Worm (Caenorhabditis elegans) whole organism, L1 larva: ENCODE data around the gene Y64G10A.7.

Experiments
- C34B4.2 ChIP-seq: sonication (generic microtip); optimal IDR thresholded peaks from 2 replicates; lab custom pipeline; 2017; ENCODE audit warnings: mild to moderate bottlenecking, missing genetic modification characterization, missing compliant biosample characterization
- F16B12.6 ChIP-seq: fragments of 150-350 bp; optimal IDR thresholded peaks from 2 replicates; lab custom pipeline; 2014; ENCODE audit warnings: missing biosample characterization, missing genetic modification characterization
- alr-1 ChIP-seq: fragments of 200-800 bp; sonication (Bioruptor generic); optimal IDR thresholded peaks from 2 replicates; lab custom pipeline; 2018; ENCODE audit warnings: borderline replicate concordance, mild to moderate bottlenecking, missing genetic modification characterization, missing compliant biosample characterization
- ama-1 ChIP-seq: fragments of 150-350 bp; optimal IDR thresholded peaks from 2 replicates; lab custom pipeline; 2014
- blmp-1 ChIP-seq: fragments of 150-350 bp; optimal IDR thresholded peaks from 2 replicates; lab custom pipeline; 2014; ENCODE audit warnings: missing biosample characterization, missing genetic modification characterization
- ceh-63 ChIP-seq: fragments of 200-800 bp; sonication (Bioruptor generic); optimal IDR thresholded peaks from 2 replicates; lab custom pipeline; 2018; ENCODE audit warnings: mild to moderate bottlenecking, missing genetic modification characterization, missing compliant biosample characterization
- ceh-8 ChIP-seq: fragments of 200-800 bp; sonication (Bioruptor generic); optimal IDR thresholded peaks from 2 replicates; lab custom pipeline; 2018; ENCODE audit warnings: mild to moderate bottlenecking, missing genetic modification characterization, moderate library complexity, missing compliant biosample characterization
- ceh-82 ChIP-seq, 3 experiments: fragments of 150-350 bp in 1 of 3; sonication (generic microtip) in 2 of 3; optimal IDR thresholded peaks; 2 replicates each; lab custom pipeline; 2014 to 2017; ENCODE audit warnings: missing biosample characterization in 3 of 3, missing genetic modification characterization in 3 of 3
- ceh-88 ChIP-seq: fragments of 200-800 bp; sonication (Bioruptor generic); IDR thresholded peaks from 2 replicates; pipeline ENCODE4 v1.3.6; 2022; ENCODE audit warnings: missing genetic modification characterization, missing compliant biosample characterization
- ces-1 ChIP-seq: fragments of 150-350 bp; optimal IDR thresholded peaks from 2 replicates; lab custom pipeline; 2014; ENCODE audit warnings: missing biosample characterization, missing genetic modification reagents, missing genetic modification characterization
- dpl-1 ChIP-seq, 3 experiments: fragments of 150-350 bp in 2 of 3; sonication (generic microtip) in 1 of 3; optimal IDR thresholded peaks; 2 replicates each; lab custom pipeline; 2014 to 2017; ENCODE audit warnings: missing biosample characterization in 3 of 3, missing genetic modification characterization in 3 of 3, missing genetic modification reagents in 3 of 3
- dsc-1 ChIP-seq: sonication (generic microtip); optimal IDR thresholded peaks from 2 replicates; lab custom pipeline; 2016; ENCODE audit warnings: mild to moderate bottlenecking, missing genetic modification characterization, missing compliant biosample characterization
- efl-3 ChIP-seq: fragments of 200-800 bp; sonication (Bioruptor generic); optimal IDR thresholded peaks from 2 replicates; lab custom pipeline; 2018; ENCODE audit warnings: mild to moderate bottlenecking, missing genetic modification characterization, missing compliant biosample characterization
- egl-13 ChIP-seq: sonication (generic microtip); optimal IDR thresholded peaks from 2 replicates; lab custom pipeline; 2016; ENCODE audit warnings: missing genotype, missing genetic modification reagents, missing genetic modification characterization, missing compliant biosample characterization
- egl-27 ChIP-seq, 2 experiments: fragments of 150-350 bp in 1 of 2; sonication (generic microtip); optimal IDR thresholded peaks; 3 replicates each; lab custom pipeline; 2017 to 2018; ENCODE audit warnings: missing biosample characterization in 2 of 2, missing genetic modification characterization in 2 of 2, missing genetic modification reagents in 2 of 2
- elt-2 ChIP-seq: sonication (generic microtip); optimal IDR thresholded peaks from 2 replicates; lab custom pipeline; 2016; ENCODE audit warnings: missing genetic modification characterization, mild to moderate bottlenecking, inconsistent platforms, missing compliant biosample characterization, missing genetic modification reagents
- elt-3 ChIP-seq, 6 experiments: fragments of 150-350 bp in 1 of 6; sonication (generic microtip); optimal IDR thresholded peaks; 2 replicates each; lab custom pipeline; 2017 to 2018; ENCODE audit warnings: missing biosample characterization in 6 of 6, missing genetic modification characterization in 6 of 6, inconsistent platforms in 1 of 6
- ets-5 ChIP-seq: fragments of 200-800 bp; sonication (Bioruptor generic); IDR thresholded peaks from 2 replicates; pipeline ENCODE4 v1.3.6; 2022; ENCODE audit warnings: missing genetic modification characterization, missing compliant biosample characterization
- fkh-10 ChIP-seq: sonication (generic microtip); optimal IDR thresholded peaks from 2 replicates; lab custom pipeline; 2017; ENCODE audit warnings: missing biosample characterization, missing genetic modification reagents, missing genetic modification characterization
- fkh-4 ChIP-seq: sonication (generic microtip); optimal IDR thresholded peaks from 2 replicates; lab custom pipeline; 2016; ENCODE audit warnings: missing compliant biosample characterization, missing genetic modification characterization, borderline replicate concordance
- fos-1 ChIP-seq: fragments of 150-350 bp; optimal IDR thresholded peaks from 2 replicates; lab custom pipeline; 2014; ENCODE audit warnings: missing biosample characterization, missing genetic modification characterization
- hlh-17 ChIP-seq: fragments of 200-800 bp; sonication (Bioruptor generic); optimal IDR thresholded peaks from 2 replicates; lab custom pipeline; 2018; ENCODE audit warnings: missing genetic modification characterization, mild to moderate bottlenecking, missing compliant biosample characterization, moderate library complexity, borderline replicate concordance
- hlh-4 ChIP-seq: sonication (generic microtip); optimal IDR thresholded peaks from 2 replicates; lab custom pipeline; 2016; ENCODE audit warnings: mild to moderate bottlenecking, missing genetic modification characterization, missing compliant biosample characterization
- isw-1 ChIP-seq: fragments of 200-800 bp; sonication (Bioruptor generic); IDR thresholded peaks from 2 replicates; pipeline ENCODE4 v1.3.6; 2022; ENCODE audit warnings: missing genetic modification characterization, missing compliant biosample characterization
- jun-1 ChIP-seq: fragments of 150-350 bp; optimal IDR thresholded peaks from 2 replicates; lab custom pipeline; 2014; ENCODE audit warnings: missing biosample characterization, missing genetic modification reagents, missing genetic modification characterization
- lin-15B ChIP-seq: fragments of 150-350 bp; sonication (generic microtip); optimal IDR thresholded peaks from 3 replicates; lab custom pipeline; 2014; ENCODE audit warnings: missing biosample characterization, missing genetic modification characterization
- lin-35 ChIP-seq, 2 experiments: fragments of 150-350 bp; optimal IDR thresholded peaks; 2 replicates each; lab custom pipeline; 2014; ENCODE audit warnings: missing biosample characterization in 2 of 2, missing genetic modification characterization in 2 of 2, missing genetic modification reagents in 2 of 2
- lsy-2 ChIP-seq, 2 experiments: fragments of 150-350 bp; optimal IDR thresholded peaks; 2 replicates each; lab custom pipeline; 2014; ENCODE audit warnings: missing biosample characterization in 2 of 2, missing genetic modification characterization in 2 of 2
- mab-9 ChIP-seq: fragments of 200-800 bp; sonication (Bioruptor generic); IDR thresholded peaks from 2 replicates; pipeline ENCODE4 v1.3.6; 2022; ENCODE audit warnings: missing genetic modification reagents, missing genetic modification characterization, missing compliant biosample characterization
- mef-2 ChIP-seq: fragments of 150-350 bp; optimal IDR thresholded peaks from 2 replicates; lab custom pipeline; 2014; ENCODE audit warnings: missing biosample characterization, missing genetic modification characterization
- mep-1 ChIP-seq: fragments of 150-350 bp; optimal IDR thresholded peaks from 2 replicates; lab custom pipeline; 2014; ENCODE audit warnings: missing biosample characterization, missing genetic modification characterization
- nhr-12 ChIP-seq: sonication (generic microtip); optimal IDR thresholded peaks from 2 replicates; lab custom pipeline; 2017; ENCODE audit warnings: missing biosample characterization, missing genetic modification characterization
- nhr-19 ChIP-seq: fragments of 200-800 bp; sonication (Bioruptor generic); conservative IDR thresholded peaks from 2 replicates; pipeline ENCODE4 v1.3.6; 2022; ENCODE audit warnings: missing genetic modification characterization, missing compliant biosample characterization
- nhr-20 ChIP-seq: sonication (generic microtip); optimal IDR thresholded peaks from 2 replicates; lab custom pipeline; 2016; ENCODE audit warnings: mild to moderate bottlenecking, missing genetic modification characterization, missing compliant biosample characterization
- nhr-47 ChIP-seq: sonication (generic microtip); optimal IDR thresholded peaks from 2 replicates; lab custom pipeline; 2016; ENCODE audit warnings: mild to moderate bottlenecking, missing genetic modification characterization, moderate library complexity, missing compliant biosample characterization
- nhr-76 ChIP-seq: sonication (generic microtip); optimal IDR thresholded peaks from 2 replicates; lab custom pipeline; 2017; ENCODE audit warnings: missing biosample characterization, missing genetic modification characterization
- nhr-77 ChIP-seq: fragments of 150-350 bp; optimal IDR thresholded peaks from 2 replicates; lab custom pipeline; 2014; ENCODE audit warnings: missing biosample characterization, missing genetic modification characterization
- nhr-84 ChIP-seq: sonication (generic microtip); optimal IDR thresholded peaks from 2 replicates; lab custom pipeline; 2017; ENCODE audit warnings: missing biosample characterization, missing genetic modification characterization
- pax-3 ChIP-seq: fragments of 200-800 bp; sonication (Bioruptor generic); optimal IDR thresholded peaks from 2 replicates; lab custom pipeline; 2018; ENCODE audit warnings: mild to moderate bottlenecking, missing genetic modification characterization, moderate library complexity, missing compliant biosample characterization
- pqm-1 ChIP-seq: sonication (generic microtip); optimal IDR thresholded peaks from 3 replicates; lab custom pipeline; 2017; ENCODE audit warnings: missing biosample characterization, missing genetic modification characterization
- rnt-1 ChIP-seq: sonication (generic microtip); optimal IDR thresholded peaks from 2 replicates; lab custom pipeline; 2016; ENCODE audit warnings: mild to moderate bottlenecking, missing genetic modification characterization, moderate library complexity, missing compliant biosample characterization
- snpc-4 ChIP-seq: fragments of 150-350 bp; optimal IDR thresholded peaks from 2 replicates; lab custom pipeline; 2014; ENCODE audit warnings: missing biosample characterization, missing genetic modification characterization
- sox-4 ChIP-seq: sonication (generic microtip); optimal IDR thresholded peaks from 2 replicates; lab custom pipeline; 2016; ENCODE audit warnings: missing genetic modification characterization, missing compliant biosample characterization
- sup-37 ChIP-seq: fragments of 200-800 bp; sonication (Bioruptor generic); optimal IDR thresholded peaks from 2 replicates; lab custom pipeline; 2018; ENCODE audit warnings: mild to moderate bottlenecking, missing genetic modification characterization, missing compliant biosample characterization
- swsn-7 ChIP-seq: sonication (generic microtip); optimal IDR thresholded peaks from 2 replicates; lab custom pipeline; 2016; ENCODE audit warnings: missing genetic modification characterization, missing compliant biosample characterization
- tbx-2 ChIP-seq: sonication (generic microtip); optimal IDR thresholded peaks from 2 replicates; lab custom pipeline; 2016; ENCODE audit warnings: missing genetic modification characterization, missing compliant biosample characterization
- unc-62 ChIP-seq: fragments of 150-350 bp; optimal IDR thresholded peaks from 2 replicates; lab custom pipeline; 2014; ENCODE audit warnings: missing biosample characterization, missing genetic modification reagents, missing genetic modification characterization
- unc-86 ChIP-seq: sonication (generic microtip); optimal IDR thresholded peaks from 2 replicates; lab custom pipeline; 2016; ENCODE audit warnings: missing genetic modification characterization, missing compliant biosample characterization
- xbp-1 ChIP-seq: sonication (generic microtip); optimal IDR thresholded peaks from 2 replicates; lab custom pipeline; 2016; ENCODE audit warnings: missing genetic modification characterization, missing compliant biosample characterization
- zip-4 ChIP-seq: fragments of 200-800 bp; sonication (Bioruptor generic); optimal IDR thresholded peaks from 2 replicates; lab custom pipeline; 2018; ENCODE audit warnings: mild to moderate bottlenecking, missing genetic modification characterization, moderate library complexity, missing compliant biosample characterization
- ztf-11 ChIP-seq, 2 experiments: sonication (generic microtip); optimal IDR thresholded peaks; 2 replicates each; lab custom pipeline; 2016 to 2017; ENCODE audit warnings: missing genetic modification characterization in 2 of 2, missing biosample characterization in 1 of 2, missing compliant biosample characterization in 1 of 2
- ztf-4 ChIP-seq: fragments of 150-350 bp; optimal IDR thresholded peaks from 2 replicates; lab custom pipeline; 2014; ENCODE audit warnings: missing biosample characterization, missing genetic modification characterization

Y64G10A.7 gene

ce11 chrIV:14326694-14327298 is 35.1 kb downstream of the Y64G10A.7 start (continued):
- no peak for TF ChIP-seq ztf-4 (tag; lab: Kevin White, UChicago)
- peak; percentile 94 for TF ChIP-seq rnt-1 (tag; lab: Kevin White, UChicago)
- TF ChIP-seq swsn-7 (tag; lab: Kevin White, UChicago), result peak; percentile 85
- no peak for TF ChIP-seq ceh-63
- peak in 2 of 3 experiments; percentile 22 to 36 for TF ChIP-seq dpl-1 (GFP tag; optimal IDR thresholded peaks at IDR 0.05; lab: Kevin White, UChicago)
- TF ChIP-seq ets-5 (GFP tag; lab: Robert Waterston, UW), result no peak
- TF ChIP-seq nhr-19, result peak; percentile 93
- TF ChIP-seq fkh-4, result peak; percentile 15
- no peak for TF ChIP-seq mef-2 (tag; lab: Kevin White, UChicago)
- TF ChIP-seq elt-3 (tag; optimal IDR thresholded peaks at IDR 0.05; lab: Kevin White, UChicago), result peak in 3 of 6 experiments; percentile 2 to 52 (median 15)
- no peak for TF ChIP-seq nhr-76 (tag; lab: Kevin White, UChicago)
- TF ChIP-seq snpc-4, result peak; percentile 98
- TF ChIP-seq unc-62 (GFP tag; lab: Kevin White, UChicago), result no peak
- TF ChIP-seq blmp-1 (tag; lab: Kevin White, UChicago), result no peak
- TF ChIP-seq ceh-8, result peak; percentile 31
- peak; percentile 70 for TF ChIP-seq dsc-1 (tag; lab: Kevin White, UChicago)
- TF ChIP-seq zip-4, result peak; percentile 70
- no peak for TF ChIP-seq nhr-12 (tag; lab: Kevin White, UChicago)
- TF ChIP-seq nhr-47 (tag; lab: Kevin White, UChicago), result peak; percentile 91
- peak; percentile 34 for TF ChIP-seq jun-1 (tag; lab: Kevin White, UChicago)
- peak; percentile 26 for TF ChIP-seq C34B4.2 (tag; lab: Kevin White, UChicago)
- TF ChIP-seq nhr-77 (tag; lab: Kevin White, UChicago), result peak; percentile 73
- TF ChIP-seq ceh-82 (tag; optimal IDR thresholded peaks at IDR 0.05; lab: Kevin White, UChicago), result peak; percentile 19 to 59 (median 47)
- TF ChIP-seq hlh-17 (GFP tag; lab: Kevin White, UChicago), result no peak
- TF ChIP-seq F16B12.6, result no peak
- TF ChIP-seq nhr-84 (tag; lab: Kevin White, UChicago), result no peak
- peak; percentile 20 for TF ChIP-seq egl-13 (tag; lab: Kevin White, UChicago)
- TF ChIP-seq xbp-1, result peak; percentile 70
- no peak for TF ChIP-seq hlh-4
- TF ChIP-seq mep-1, result peak; percentile 41
- TF ChIP-seq tbx-2 (tag; lab: Kevin White, UChicago), result peak; percentile 75
- peak; percentile 36; the same call in 1 of the 2 replicates for TF ChIP-seq isw-1 (GFP tag; lab: Robert Waterston, UW)
- peak; percentile 69 for TF ChIP-seq ama-1
- peak; percentile 36 for TF ChIP-seq fos-1 (tag; lab: Kevin White, UChicago)
- TF ChIP-seq unc-86, result peak; percentile 8
- peak in 1 of 2 experiments; percentile 25 for TF ChIP-seq ztf-11 (tag; optimal IDR thresholded peaks at IDR 0.05; lab: Kevin White, UChicago)
- no peak for TF ChIP-seq pqm-1 (tag; lab: Kevin White, UChicago)
- peak in 1 of 2 experiments; percentile 58 for TF ChIP-seq lsy-2 (tag; optimal IDR thresholded peaks at IDR 0.05; lab: Kevin White, UChicago)
- no peak for TF ChIP-seq ces-1
- TF ChIP-seq alr-1 (tag; lab: Kevin White, UChicago), result no peak
- TF ChIP-seq egl-27 (tag; optimal IDR thresholded peaks at IDR 0.05; lab: Kevin White, UChicago), result no peak
- TF ChIP-seq fkh-10 (GFP tag; lab: Kevin White, UChicago), result no peak
- peak; percentile 60; the same call in 1 of the 2 replicates for TF ChIP-seq mab-9
- peak; percentile 18 for TF ChIP-seq sox-4 (tag; lab: Kevin White, UChicago)
- peak; percentile 56 for TF ChIP-seq pax-3 (tag; lab: Kevin White, UChicago)
- TF ChIP-seq nhr-20, result peak; percentile 90
- TF ChIP-seq efl-3 (GFP tag; lab: Kevin White, UChicago), result no peak
- TF ChIP-seq sup-37 (GFP tag; lab: Kevin White, UChicago), result peak; percentile 72
- TF ChIP-seq ceh-88 (GFP tag; lab: Robert Waterston, UW), result peak; percentile 60
- TF ChIP-seq lin-35 (GFP tag; optimal IDR thresholded peaks at IDR 0.05; lab: Kevin White, UChicago), result peak; percentile 35 to 73
- TF ChIP-seq lin-15B (tag; lab: Kevin White, UChicago), result no peak
- TF ChIP-seq elt-2 (tag; lab: Kevin White, UChicago), result peak; percentile 91
